Worm (Caenorhabditis elegans) whole organism, young adult: ENCODE measurements around the gene wht-6.

Experiments
- B0019.2 ChIP-seq: fragments of 200-800 bp; sonication (Bioruptor generic); conservative IDR thresholded peaks from 2 replicates; pipeline ENCODE4 v1.3.6; 2022; ENCODE audit warnings: missing genetic modification reagents, missing genetic modification characterization, missing compliant biosample characterization
- B0035.1 ChIP-seq: sonication (generic microtip); optimal IDR thresholded peaks from 2 replicates; lab custom pipeline; 2016; ENCODE audit warnings: missing genetic modification characterization, mild to moderate bottlenecking, missing compliant biosample characterization, missing genotype, missing genetic modification reagents
- B0336.3 ChIP-seq: fragments of 200-800 bp; sonication (Bioruptor generic); IDR thresholded peaks from 2 replicates; pipeline ENCODE4 v1.3.6; 2022; ENCODE audit warnings: missing genetic modification characterization, missing compliant biosample characterization
- C06A6.2 ChIP-seq: fragments of 200-800 bp; sonication (Bioruptor generic); conservative IDR thresholded peaks from 2 replicates; pipeline ENCODE4 v1.3.6; 2022; ENCODE audit warnings: missing genetic modification characterization, missing compliant biosample characterization
- F10E7.11 ChIP-seq: sonication (generic microtip); optimal IDR thresholded peaks from 2 replicates; lab custom pipeline; 2017; ENCODE audit warnings: mild to moderate bottlenecking, missing genetic modification characterization, moderate library complexity, missing compliant biosample characterization
- F23B12.7 ChIP-seq: sonication (generic microtip); optimal IDR thresholded peaks from 2 replicates; lab custom pipeline; 2017; ENCODE audit warnings: missing genetic modification characterization, mild to moderate bottlenecking, missing compliant biosample characterization, antibody characterized with exemption, moderate library complexity; ENCODE audit not compliant: insufficient read depth
- F33H1.4 ChIP-seq: fragments of 200-800 bp; sonication (Bioruptor generic); IDR thresholded peaks from 2 replicates; pipeline ENCODE4 v1.3.6; 2022; ENCODE audit warnings: missing genetic modification reagents, missing genetic modification characterization, missing compliant biosample characterization
- F37B4.10 ChIP-seq: fragments of 200-800 bp; sonication (Bioruptor generic); IDR thresholded peaks from 2 replicates; pipeline ENCODE4 v1.3.6; 2022; ENCODE audit warnings: missing genetic modification characterization, missing compliant biosample characterization
- F39B2.1 ChIP-seq: fragments of 200-800 bp; sonication (Bioruptor generic); IDR thresholded peaks from 2 replicates; pipeline ENCODE4 v1.3.6; 2022; ENCODE audit warnings: missing genetic modification reagents, missing genetic modification characterization, missing compliant biosample characterization
- F55B11.4 ChIP-seq: sonication (generic microtip); optimal IDR thresholded peaks from 2 replicates; lab custom pipeline; 2016; ENCODE audit warnings: missing compliant biosample characterization, missing genetic modification characterization, borderline replicate concordance; ENCODE audit not compliant: insufficient read depth
- K11D2.4 ChIP-seq: fragments of 200-800 bp; sonication (Bioruptor generic); IDR thresholded peaks from 2 replicates; pipeline ENCODE4 v1.3.6; 2022; ENCODE audit warnings: missing genetic modification reagents, missing genetic modification characterization, missing compliant biosample characterization
- T26A5.8 ChIP-seq: sonication (generic microtip); optimal IDR thresholded peaks from 2 replicates; lab custom pipeline; 2016; ENCODE audit warnings: missing genetic modification characterization, missing compliant biosample characterization
- Y53F4B.3 ChIP-seq: fragments of 200-800 bp; sonication (Bioruptor generic); IDR thresholded peaks from 2 replicates; pipeline ENCODE4 v1.3.6; 2022; ENCODE audit warnings: missing genetic modification reagents, missing genetic modification characterization, missing compliant biosample characterization
- Y53G8AR.9 ChIP-seq: fragments of 200-800 bp; sonication (Bioruptor generic); conservative IDR thresholded peaks from 2 replicates; pipeline ENCODE4 v1.3.6; 2022; ENCODE audit warnings: missing genetic modification reagents, missing genetic modification characterization, missing compliant biosample characterization
- Y67H2A.10 ChIP-seq: fragments of 200-800 bp; sonication (Bioruptor generic); conservative IDR thresholded peaks from 2 replicates; pipeline ENCODE4 v1.3.6; 2022; ENCODE audit warnings: missing genetic modification reagents, missing genetic modification characterization, missing compliant biosample characterization
- attf-3 ChIP-seq: fragments of 200-800 bp; sonication (Bioruptor generic); conservative IDR thresholded peaks from 2 replicates; pipeline ENCODE4 v1.3.6; 2022; ENCODE audit warnings: missing genetic modification reagents, missing genetic modification characterization, missing compliant biosample characterization
- attf-5 ChIP-seq: fragments of 200-800 bp; sonication (Bioruptor generic); optimal IDR thresholded peaks from 2 replicates; lab custom pipeline; 2018; ENCODE audit warnings: mild to moderate bottlenecking, missing genetic modification characterization, missing compliant biosample characterization
- attf-6 ChIP-seq: fragments of 200-800 bp; sonication (Bioruptor generic); IDR thresholded peaks from 2 replicates; pipeline ENCODE4 v1.3.6; 2022; ENCODE audit warnings: missing genetic modification reagents, missing genetic modification characterization, missing compliant biosample characterization
- bed-1 ChIP-seq: fragments of 200-800 bp; sonication (Bioruptor generic); IDR thresholded peaks from 2 replicates; pipeline ENCODE4 v1.3.6; 2022; ENCODE audit warnings: missing genetic modification reagents, missing genetic modification characterization, missing compliant biosample characterization
- cebp-1 ChIP-seq, 2 experiments: fragments of 200-800 bp in 1 of 2; sonication (Bioruptor generic) in 1 of 2; sonication (generic microtip) in 1 of 2; IDR thresholded peaks in 1 of 2; optimal IDR thresholded peaks in 1 of 2; 2 replicates each; pipeline versions ENCODE4 v1.3.6 to Lab custom; 2017 to 2022; ENCODE audit warnings: missing compliant biosample characterization in 2 of 2, missing genetic modification characterization in 2 of 2, mild to moderate bottlenecking in 1 of 2, missing genetic modification reagents in 1 of 2, moderate library complexity in 1 of 2
- cebp-2 ChIP-seq: fragments of 200-800 bp; sonication (Bioruptor generic); IDR thresholded peaks from 2 replicates; pipeline ENCODE4 v1.3.6; 2022; ENCODE audit warnings: missing genetic modification characterization, missing compliant biosample characterization
- ceh-91 ChIP-seq: fragments of 200-800 bp; sonication (Bioruptor generic); IDR thresholded peaks from 2 replicates; pipeline ENCODE4 v1.3.6; 2022; ENCODE audit warnings: missing genetic modification reagents, missing genetic modification characterization, missing compliant biosample characterization
- chd-7 ChIP-seq: sonication (generic microtip); optimal IDR thresholded peaks from 2 replicates; lab custom pipeline; 2016; ENCODE audit warnings: mild to moderate bottlenecking, missing genetic modification characterization, moderate library complexity, missing compliant biosample characterization
- dox-1 ChIP-seq: fragments of 200-800 bp; sonication (Bioruptor generic); IDR thresholded peaks from 2 replicates; pipeline ENCODE4 v1.3.6; 2022; ENCODE audit warnings: missing genetic modification reagents, missing genetic modification characterization, missing compliant biosample characterization
- dpl-1 ChIP-seq: fragments of 150-350 bp; optimal IDR thresholded peaks from 2 replicates; lab custom pipeline; 2014; ENCODE audit warnings: missing biosample characterization, missing genetic modification reagents, missing genetic modification characterization
- egl-44 ChIP-seq: fragments of 200-800 bp; sonication (Bioruptor generic); IDR thresholded peaks from 2 replicates; pipeline ENCODE4 v1.3.6; 2022; ENCODE audit warnings: missing genetic modification reagents, missing genetic modification characterization, missing compliant biosample characterization
- ekl-4 ChIP-seq: fragments of 200-800 bp; sonication (Bioruptor generic); IDR thresholded peaks from 2 replicates; pipeline ENCODE4 v1.3.6; 2022; ENCODE audit warnings: missing genetic modification reagents, missing genetic modification characterization, missing compliant biosample characterization
- fkh-3 ChIP-seq: sonication (generic microtip); optimal IDR thresholded peaks from 2 replicates; lab custom pipeline; 2016; ENCODE audit warnings: mild to moderate bottlenecking, missing genetic modification characterization, missing compliant biosample characterization
- gei-17 ChIP-seq: fragments of 200-800 bp; sonication (Bioruptor generic); optimal IDR thresholded peaks from 2 replicates; lab custom pipeline; 2018; ENCODE audit warnings: mild to moderate bottlenecking, missing genetic modification characterization, missing compliant biosample characterization
- hmg-20 ChIP-seq: fragments of 200-800 bp; sonication (Bioruptor generic); IDR thresholded peaks from 2 replicates; pipeline ENCODE4 v1.3.6; 2022; ENCODE audit warnings: missing genetic modification reagents, missing genetic modification characterization, missing compliant biosample characterization
- lag-1 ChIP-seq: fragments of 200-800 bp; sonication (Bioruptor generic); IDR thresholded peaks from 2 replicates; pipeline ENCODE4 v1.3.6; 2022; ENCODE audit warnings: missing genetic modification reagents, missing genetic modification characterization, missing compliant biosample characterization
- lin-40 ChIP-seq: sonication (generic microtip); optimal IDR thresholded peaks from 2 replicates; lab custom pipeline; 2016; ENCODE audit warnings: missing genetic modification characterization, mild to moderate bottlenecking, missing compliant biosample characterization, missing genotype, missing genetic modification reagents
- madf-3 ChIP-seq: fragments of 200-800 bp; sonication (Bioruptor generic); IDR thresholded peaks from 2 replicates; pipeline ENCODE4 v1.3.6; 2022; ENCODE audit warnings: missing genetic modification reagents, missing genetic modification characterization, missing compliant biosample characterization
- mel-28 ChIP-seq: sonication (generic microtip); optimal IDR thresholded peaks from 2 replicates; lab custom pipeline; 2016; ENCODE audit warnings: borderline replicate concordance, mild to moderate bottlenecking, missing genetic modification characterization, missing compliant biosample characterization
- mes-4 ChIP-seq: sonication (generic microtip); optimal IDR thresholded peaks from 2 replicates; lab custom pipeline; 2016; ENCODE audit warnings: missing genotype, missing genetic modification characterization, missing compliant biosample characterization
- nhr-120 ChIP-seq: fragments of 200-800 bp; sonication (Bioruptor generic); IDR thresholded peaks from 2 replicates; pipeline ENCODE4 v1.3.6; 2022; ENCODE audit warnings: missing genetic modification characterization, missing compliant biosample characterization
- nhr-179 ChIP-seq: sonication (generic microtip); optimal IDR thresholded peaks from 2 replicates; lab custom pipeline; 2016; ENCODE audit warnings: mild to moderate bottlenecking, missing genetic modification characterization, missing compliant biosample characterization
- nhr-80 ChIP-seq: sonication (generic microtip); optimal IDR thresholded peaks from 2 replicates; lab custom pipeline; 2016; ENCODE audit warnings: missing genetic modification characterization, missing compliant biosample characterization
- rpc-1 ChIP-seq, 2 experiments: fragments of 150-350 bp in 1 of 2; sonication (generic microtip) in 1 of 2; optimal IDR thresholded peaks; 2 replicates each; lab custom pipeline; 2014 to 2018; ENCODE audit warnings: missing biosample characterization in 1 of 2, missing genetic modification characterization in 1 of 2, missing genetic modification reagents in 1 of 2, missing genotype in 1 of 2
- sea-2 ChIP-seq: fragments of 200-800 bp; sonication (Bioruptor generic); IDR thresholded peaks from 2 replicates; pipeline ENCODE4 v1.3.6; 2022; ENCODE audit warnings: missing genetic modification characterization, missing compliant biosample characterization
- snpc-1.3 ChIP-seq: sonication (generic microtip); optimal IDR thresholded peaks from 2 replicates; lab custom pipeline; 2017; ENCODE audit warnings: missing genetic modification characterization, mild to moderate bottlenecking, missing compliant biosample characterization, antibody characterized with exemption, moderate library complexity, missing genotype, missing genetic modification reagents; ENCODE audit not compliant: insufficient read depth
- sptf-2 ChIP-seq: fragments of 200-800 bp; sonication (Bioruptor generic); optimal IDR thresholded peaks from 2 replicates; lab custom pipeline; 2018; ENCODE audit warnings: mild to moderate bottlenecking, missing genetic modification characterization, missing compliant biosample characterization
- tbx-9 ChIP-seq: sonication (generic microtip); optimal IDR thresholded peaks from 2 replicates; lab custom pipeline; 2016; ENCODE audit warnings: borderline replicate concordance, missing genetic modification characterization, inconsistent platforms, missing compliant biosample characterization
- tlf-1 ChIP-seq: fragments of 200-800 bp; sonication (Bioruptor generic); optimal IDR thresholded peaks from 2 replicates; lab custom pipeline; 2018; ENCODE audit warnings: mild to moderate bottlenecking, missing genetic modification characterization, missing compliant biosample characterization
- unc-62 ChIP-seq: fragments of 150-350 bp; optimal IDR thresholded peaks from 2 replicates; lab custom pipeline; 2014; ENCODE audit warnings: missing biosample characterization, missing genetic modification reagents, missing genetic modification characterization
- zim-3 ChIP-seq: sonication (generic microtip); optimal IDR thresholded peaks from 2 replicates; lab custom pipeline; 2017; ENCODE audit warnings: mild to moderate bottlenecking, missing genetic modification characterization, moderate library complexity, missing compliant biosample characterization
- ztf-18 ChIP-seq: sonication (generic microtip); optimal IDR thresholded peaks from 2 replicates; lab custom pipeline; 2016; ENCODE audit warnings: missing genotype, mild to moderate bottlenecking, missing genetic modification characterization, missing compliant biosample characterization
- ztf-22 ChIP-seq: fragments of 200-800 bp; sonication (Bioruptor generic); optimal IDR thresholded peaks from 2 replicates; lab custom pipeline; 2018; ENCODE audit warnings: mild to moderate bottlenecking, missing genetic modification characterization, moderate library complexity, missing compliant biosample characterization
- ztf-26 ChIP-seq: sonication (generic microtip); optimal IDR thresholded peaks from 2 replicates; lab custom pipeline; 2017; ENCODE audit warnings: missing genetic modification characterization, missing compliant biosample characterization

wht-6 gene

DNA sequence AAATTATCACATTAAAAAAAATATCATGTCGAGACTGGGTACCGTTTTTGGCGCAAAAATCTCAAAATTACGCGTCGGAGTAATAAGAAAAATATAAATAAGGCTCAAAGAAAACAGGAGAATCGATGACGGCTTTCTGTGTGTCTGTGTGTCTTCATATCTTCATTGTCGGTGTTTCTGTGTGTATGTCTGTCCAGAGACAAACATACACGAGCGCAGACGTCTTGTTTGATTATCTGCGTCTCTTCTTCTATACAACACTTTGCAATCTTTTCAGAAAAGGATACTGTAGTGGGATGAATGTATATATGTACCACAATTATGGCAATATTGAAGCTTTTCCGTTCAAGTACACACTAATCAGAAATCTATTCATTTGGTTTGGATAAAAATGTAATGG is 27.2 kb upstream of the wht-6 start, which contains the start of gene C05D11.13 (continued):
- TF ChIP-seq bed-1 (no peak), attf-5 (GFP tag; lab: Kevin White, UChicago) (peak; percentile 68), lin-40 (tag; lab: Kevin White, UChicago) (peak; percentile 41), rpc-1 (optimal IDR thresholded peaks at IDR 0.05; lab: Kevin White, UChicago) (no peak), rpc-1 (tag; optimal IDR thresholded peaks at IDR 0.05; lab: Kevin White, UChicago) (no peak), mel-28 (tag; lab: Kevin White, UChicago) (no peak), Y67H2A.10 (GFP tag; lab: Robert Waterston, UW) (no peak), F23B12.7 (tag; lab: Kevin White, UChicago) (no peak), nhr-179 (no peak), attf-3 (GFP tag; lab: Robert Waterston, UW) (no peak), ztf-18 (no peak), chd-7 (tag; lab: Kevin White, UChicago) (no peak), F39B2.1 (GFP tag; lab: Robert Waterston, UW) (no peak), B0035.1 (tag; lab: Kevin White, UChicago) (no peak), ceh-91 (GFP tag; lab: Robert Waterston, UW) (no peak), tlf-1 (GFP tag; lab: Kevin White, UChicago) (no peak), madf-3 (GFP tag; lab: Robert Waterston, UW) (no peak), F55B11.4 (no peak), fkh-3 (tag; lab: Kevin White, UChicago) (no peak), lag-1 (GFP tag; lab: Robert Waterston, UW) (no peak), B0019.2 (GFP tag; lab: Robert Waterston, UW) (no peak), zim-3 (tag; lab: Kevin White, UChicago) (no peak), egl-44 (GFP tag; lab: Robert Waterston, UW) (no peak), hmg-20 (GFP tag; lab: Robert Waterston, UW) (no peak), Y53F4B.3 (GFP tag; lab: Robert Waterston, UW) (no peak), B0336.3 (peak; percentile 24; the same call in 1 of the 2 replicates), F33H1.4 (GFP tag; lab: Robert Waterston, UW) (no peak), T26A5.8 (tag; lab: Kevin White, UChicago) (no peak), unc-62 (no peak), ztf-26 (tag; lab: Kevin White, UChicago) (peak; percentile 37), dox-1 (GFP tag; lab: Robert Waterston, UW) (0 out of 2 replicates have a peak, but pooled peaks have one; percentile 32), cebp-2 (GFP tag; lab: Robert Waterston, UW) (no peak), F37B4.10 (GFP tag; lab: Robert Waterston, UW) (no peak), sea-2 (GFP tag; lab: Robert Waterston, UW) (no peak), ztf-22 (GFP tag; lab: Kevin White, UChicago) (no peak), cebp-1 (GFP tag; IDR thresholded peaks at IDR 0.05; lab: Robert Waterston, UW) (no peak), cebp-1 (tag; optimal IDR thresholded peaks at IDR 0.05; lab: Kevin White, UChicago) (peak; percentile 31), Y53G8AR.9 (GFP tag; lab: Robert Waterston, UW) (no peak), sptf-2 (no peak), K11D2.4 (GFP tag; lab: Robert Waterston, UW) (no peak), dpl-1 (GFP tag; lab: Kevin White, UChicago) (no peak), nhr-80 (tag; lab: Kevin White, UChicago) (peak; percentile 51), snpc-1.3 (tag; lab: Kevin White, UChicago) (no peak), C06A6.2 (no peak), mes-4 (tag; lab: Kevin White, UChicago) (no peak), gei-17 (GFP tag; lab: Kevin White, UChicago) (no peak), ekl-4 (GFP tag; lab: Robert Waterston, UW) (no peak), attf-6 (GFP tag; lab: Robert Waterston, UW) (no peak), nhr-120 (GFP tag; lab: Robert Waterston, UW) (no peak), tbx-9 (tag; lab: Kevin White, UChicago) (no peak), F10E7.11 (tag; lab: Kevin White, UChicago) (no peak)
